Worm (Caenorhabditis elegans) whole organism, young adult: ENCODE measurements around the gene Y17G9A.4.

ENCODE experiments used
- C17E4.6 ChIP-seq: fragments of 200-800 bp; sonication (Bioruptor generic); IDR thresholded peaks from 2 replicates; pipeline ENCODE4 v1.3.6; 2022; ENCODE audit warnings: missing genetic modification reagents, missing genetic modification characterization, missing compliant biosample characterization
- T07F8.4 ChIP-seq: sonication (generic microtip); optimal IDR thresholded peaks from 2 replicates; lab custom pipeline; 2016; ENCODE audit warnings: mild to moderate bottlenecking, missing genetic modification characterization, moderate library complexity, missing compliant biosample characterization
- attf-6 ChIP-seq: fragments of 200-800 bp; sonication (Bioruptor generic); IDR thresholded peaks from 2 replicates; pipeline ENCODE4 v1.3.6; 2022; ENCODE audit warnings: missing genetic modification reagents, missing genetic modification characterization, missing compliant biosample characterization
- ceh-100 ChIP-seq: fragments of 200-800 bp; sonication (Bioruptor generic); IDR thresholded peaks from 2 replicates; pipeline ENCODE4 v1.3.6; 2022; ENCODE audit warnings: missing genetic modification reagents, missing genetic modification characterization, missing compliant biosample characterization
- ceh-27 ChIP-seq: fragments of 200-800 bp; sonication (Bioruptor generic); optimal IDR thresholded peaks from 2 replicates; lab custom pipeline; 2018; ENCODE audit warnings: mild to moderate bottlenecking, missing genetic modification characterization, moderate library complexity, missing compliant biosample characterization
- egl-18 ChIP-seq: fragments of 200-800 bp; sonication (Bioruptor generic); IDR thresholded peaks from 2 replicates; pipeline ENCODE4 v1.3.6; 2022; ENCODE audit warnings: missing genetic modification reagents, missing genetic modification characterization, missing compliant biosample characterization
- ekl-4 ChIP-seq: fragments of 200-800 bp; sonication (Bioruptor generic); IDR thresholded peaks from 2 replicates; pipeline ENCODE4 v1.3.6; 2022; ENCODE audit warnings: missing genetic modification reagents, missing genetic modification characterization, missing compliant biosample characterization
- lag-1 ChIP-seq: fragments of 200-800 bp; sonication (Bioruptor generic); IDR thresholded peaks from 2 replicates; pipeline ENCODE4 v1.3.6; 2022; ENCODE audit warnings: missing genetic modification reagents, missing genetic modification characterization, missing compliant biosample characterization
- lin-40 ChIP-seq: sonication (generic microtip); optimal IDR thresholded peaks from 2 replicates; lab custom pipeline; 2016; ENCODE audit warnings: missing genetic modification characterization, mild to moderate bottlenecking, missing compliant biosample characterization, missing genotype, missing genetic modification reagents
- repo-1 ChIP-seq: sonication (generic microtip); optimal IDR thresholded peaks from 2 replicates; lab custom pipeline; 2017; ENCODE audit warnings: mild to moderate bottlenecking, missing genetic modification characterization, missing compliant biosample characterization
- sptf-2 ChIP-seq: fragments of 200-800 bp; sonication (Bioruptor generic); optimal IDR thresholded peaks from 2 replicates; lab custom pipeline; 2018; ENCODE audit warnings: mild to moderate bottlenecking, missing genetic modification characterization, missing compliant biosample characterization
- unc-62 ChIP-seq: fragments of 150-350 bp; optimal IDR thresholded peaks from 2 replicates; lab custom pipeline; 2014; ENCODE audit warnings: missing biosample characterization, missing genetic modification reagents, missing genetic modification characterization
- zfh-2 ChIP-seq: fragments of 200-800 bp; sonication (Bioruptor generic); conservative IDR thresholded peaks from 2 replicates; pipeline ENCODE4 v1.3.6; 2022; ENCODE audit warnings: missing genetic modification reagents, missing genetic modification characterization, missing compliant biosample characterization
- ztf-18 ChIP-seq: sonication (generic microtip); optimal IDR thresholded peaks from 2 replicates; lab custom pipeline; 2016; ENCODE audit warnings: missing genotype, mild to moderate bottlenecking, missing genetic modification characterization, missing compliant biosample characterization

DNA sequence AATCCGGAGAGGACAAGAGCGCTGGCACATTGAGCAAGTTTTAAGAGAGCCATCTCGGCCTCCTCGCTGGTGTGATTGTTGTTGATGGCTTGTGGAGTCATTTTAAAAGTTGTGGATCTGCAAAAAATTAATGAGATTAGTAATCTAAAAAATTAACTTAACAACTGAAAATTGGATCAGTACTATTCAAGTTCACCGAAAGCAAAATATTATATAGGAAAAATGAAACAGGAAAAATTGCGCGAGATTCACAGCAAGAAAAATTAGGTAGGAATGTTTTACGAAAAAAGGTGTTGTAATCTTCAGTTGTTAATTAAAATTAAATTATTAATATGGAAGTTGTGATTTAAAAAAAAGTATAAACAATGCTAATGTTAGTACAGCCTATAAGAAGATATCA is 25.9 kb upstream of the Y17G9A.4 start, which contains the start of gene T08B6.1:
- TF ChIP-seq ceh-27 (no peak), lin-40 (tag; lab: Kevin White, UChicago) (no peak), zfh-2 (no peak), ztf-18 (no peak), ekl-4 (GFP tag; lab: Robert Waterston, UW) (no peak), C17E4.6 (GFP tag; lab: Robert Waterston, UW) (no peak), attf-6 (GFP tag; lab: Robert Waterston, UW) (no peak), unc-62 (GFP tag; lab: Kevin White, UChicago) (no peak), egl-18 (no peak), ceh-100 (GFP tag; lab: Robert Waterston, UW) (no peak), repo-1 (tag; lab: Kevin White, UChicago) (no peak), T07F8.4 (no peak), sptf-2 (no peak), lag-1 (GFP tag; lab: Robert Waterston, UW) (no peak)
